Worm (Caenorhabditis elegans): ENCODE results near the gene Y55F3AM.21.

The Y55F3AM.21 gene

DNA sequence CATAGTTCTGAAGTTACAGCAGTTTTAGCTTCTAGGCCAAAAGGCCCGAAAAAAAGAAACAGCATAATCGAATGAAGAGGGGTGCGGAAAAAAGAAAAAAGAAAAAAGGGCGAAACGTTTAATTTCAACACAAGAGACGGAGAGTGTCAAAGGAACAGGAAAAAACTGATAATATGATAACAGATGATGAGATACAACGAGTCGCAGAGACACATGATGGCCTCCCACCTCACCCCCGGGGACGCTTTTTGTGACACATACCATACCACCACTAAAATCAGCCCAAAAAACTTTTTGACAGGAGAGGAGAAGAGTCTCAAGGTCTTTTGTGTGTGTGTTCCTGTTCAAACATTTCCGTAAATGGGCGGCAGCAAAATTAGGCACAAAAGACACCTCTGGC, 16.4 kb downstream of the Y55F3AM.21 start (continued):
- no peak for TF ChIP-seq madf-9 (GFP tag; conservative IDR thresholded peaks at IDR 0.05)
- no peak for TF ChIP-seq unc-39 (tag; optimal IDR thresholded peaks at IDR 0.05)
- peak; percentile 54 for TF ChIP-seq pqm-1 (tag; optimal IDR thresholded peaks at IDR 0.05)
- TF ChIP-seq T26A8.4 (GFP tag; IDR thresholded peaks at IDR 0.05), result no peak
- no peak for TF ChIP-seq lin-15B (tag; optimal IDR thresholded peaks at IDR 0.05)
- no peak for TF ChIP-seq zag-1 (tag; optimal IDR thresholded peaks at IDR 0.05)
- TF ChIP-seq egl-43 (GFP tag; IDR thresholded peaks at IDR 0.05), result no peak
- no peak for TF ChIP-seq ceh-20 (GFP tag; IDR thresholded peaks at IDR 0.05)
- TF ChIP-seq ztf-7 (tag; optimal IDR thresholded peaks at IDR 0.05), result no peak
- TF ChIP-seq lin-38 (GFP tag; IDR thresholded peaks at IDR 0.05), result no peak
- no peak for TF ChIP-seq set-16 (GFP tag; IDR thresholded peaks at IDR 0.05)
- TF ChIP-seq cey-2 (tag; optimal IDR thresholded peaks at IDR 0.05; ENCODE audit: borderline replicate concordance, insufficient read depth), result no peak

ce11 chrIV:1029939-1030338, 21.5 kb downstream of the Y55F3AM.21 start, which contains the start of gene abhd-14:
abhd-14 (minus strand) TSS chrIV:1030039.
- TF ChIP-seq zip-2 (tag; optimal IDR thresholded peaks at IDR 0.05) (no peak), mdl-1 (tag; optimal IDR thresholded peaks at IDR 0.05) (no peak), saeg-2 (GFP tag; IDR thresholded peaks at IDR 0.05) (no peak)

DNA sequence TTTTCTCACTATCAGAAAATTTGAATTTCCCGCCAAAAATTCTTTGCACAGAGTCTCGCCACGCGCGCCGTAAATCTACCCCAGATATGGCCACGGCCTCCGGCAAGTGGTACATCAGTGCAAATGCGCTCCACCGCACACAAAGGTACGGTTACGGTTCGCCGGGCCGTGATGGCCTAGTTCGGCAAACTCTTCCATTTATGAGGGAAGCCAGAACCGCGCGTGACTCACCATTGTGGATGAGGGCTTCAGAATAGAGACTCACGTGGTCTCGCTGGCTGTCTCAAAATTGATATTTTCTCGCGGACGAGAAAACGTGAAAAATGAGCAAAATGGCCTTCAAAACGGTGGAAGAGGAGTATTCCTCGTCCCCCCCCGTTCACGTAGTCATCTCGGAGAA, 31.7 kb downstream of the Y55F3AM.21 start:
- TF ChIP-seq dpl-1 (GFP tag; optimal IDR thresholded peaks at IDR 0.05) (no peak), fos-1 (tag; optimal IDR thresholded peaks at IDR 0.05) (no peak), tra-1 (GFP tag; IDR thresholded peaks at IDR 0.05) (no peak), set-16 (GFP tag; IDR thresholded peaks at IDR 0.05) (peak; percentile 19; the same call in 1 of the 2 replicates), ceh-20 (GFP tag; IDR thresholded peaks at IDR 0.05) (no peak), snpc-4 (tag; optimal IDR thresholded peaks at IDR 0.05) (no peak), zip-11 (GFP tag; IDR thresholded peaks at IDR 0.05) (no peak), ceh-62 (tag; optimal IDR thresholded peaks at IDR 0.05) (no peak), lin-38 (GFP tag; IDR thresholded peaks at IDR 0.05) (peak; percentile 50), unc-130 (GFP tag; optimal IDR thresholded peaks at IDR 0.05) (no peak), madf-5 (GFP tag; IDR thresholded peaks at IDR 0.05) (no peak), daf-19 (GFP tag; conservative IDR thresholded peaks at IDR 0.05) (no peak), mep-1 (tag; optimal IDR thresholded peaks at IDR 0.05) (no peak), skn-1 (tag; optimal IDR thresholded peaks at IDR 0.05) (no peak), dve-1 (tag; optimal IDR thresholded peaks at IDR 0.05; ENCODE audit: insufficient read depth) (no peak), D1046.2 (GFP tag; IDR thresholded peaks at IDR 0.05) (0 out of 2 replicates have a peak, but pooled peaks have one; percentile 61), nhr-28 (tag; optimal IDR thresholded peaks at IDR 0.05) (no peak), ztf-11 (tag; optimal IDR thresholded peaks at IDR 0.05) (no peak), ztf-7 (tag; optimal IDR thresholded peaks at IDR 0.05) (no peak), F26F4.8 (GFP tag; conservative IDR thresholded peaks at IDR 0.05) (no peak), egl-43 (GFP tag; IDR thresholded peaks at IDR 0.05) (0 out of 2 replicates have a peak, but pooled peaks have one; percentile 44)

DNA sequence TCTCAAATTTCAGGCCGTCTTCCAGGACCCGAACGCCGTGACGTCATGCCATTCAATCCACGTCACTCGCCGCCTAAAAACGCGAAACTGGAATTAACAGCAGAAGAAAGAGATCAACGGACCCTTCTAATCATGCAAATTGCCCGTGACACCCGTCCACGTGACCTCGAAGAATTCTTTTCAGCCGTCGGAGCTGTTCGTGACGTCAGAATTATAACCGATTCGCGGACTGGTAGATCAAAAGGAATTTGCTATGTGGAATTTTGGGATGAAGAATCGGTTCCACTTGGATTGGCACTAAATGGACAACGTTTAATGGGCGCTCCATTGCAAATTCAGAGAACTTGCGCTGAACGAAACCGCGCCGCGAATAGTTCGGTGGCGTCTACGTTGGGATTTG, 36.1 kb downstream of the Y55F3AM.21 start:
- TF ChIP-seq lin-15B (tag; optimal IDR thresholded peaks at IDR 0.05) (no peak), jun-1 (tag; optimal IDR thresholded peaks at IDR 0.05) (no peak), unc-62 (GFP tag; optimal IDR thresholded peaks at IDR 0.05 in 1 of 2) (peak in 1 of 2 experiments; percentile 94), unc-62 (tag; optimal IDR thresholded peaks at IDR 0.05) (no peak)

DNA sequence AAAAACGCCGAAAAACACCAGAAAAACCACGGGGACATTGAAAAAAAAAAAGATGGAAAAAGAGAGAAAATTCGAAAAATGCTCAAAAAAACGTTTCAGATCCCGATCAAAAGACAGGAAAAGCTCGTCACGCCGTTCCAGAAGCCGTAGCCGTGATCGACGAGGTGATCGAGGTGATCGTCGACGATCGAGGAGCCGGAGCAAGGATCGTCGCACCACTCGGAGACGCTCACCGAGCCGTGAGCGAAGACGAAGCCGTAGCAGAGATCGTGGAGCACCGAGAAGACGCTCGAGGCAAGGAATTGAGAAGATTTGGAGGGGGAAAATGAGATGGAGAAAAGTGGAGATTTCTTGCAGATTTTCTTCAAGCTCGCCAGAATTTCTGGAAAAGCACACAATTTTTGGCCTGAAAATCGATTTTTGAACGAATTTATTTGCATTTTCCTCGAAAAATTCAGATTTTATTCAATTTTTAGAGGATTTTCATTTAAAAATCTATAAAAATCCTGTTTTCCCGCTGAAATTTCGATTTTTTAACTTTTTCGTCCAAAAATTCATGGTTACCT, 38.2 kb downstream of the Y55F3AM.21 start:
- no peak for TF ChIP-seq ceh-82 (tag; optimal IDR thresholded peaks at IDR 0.05)
- no peak for TF ChIP-seq Y105C5A.15 (GFP tag; IDR thresholded peaks at IDR 0.05)
- no peak for TF ChIP-seq unc-130 (GFP tag; optimal IDR thresholded peaks at IDR 0.05)
- no peak for TF ChIP-seq ceh-62 (tag; optimal IDR thresholded peaks at IDR 0.05)
- no peak for TF ChIP-seq dmd-8 (GFP tag; IDR thresholded peaks at IDR 0.05)
- TF ChIP-seq ces-1 (GFP tag; optimal IDR thresholded peaks at IDR 0.05), result no peak
- no peak for TF ChIP-seq nhr-10 (tag; optimal IDR thresholded peaks at IDR 0.05)
- peak; percentile 13 for TF ChIP-seq mes-2 (tag; optimal IDR thresholded peaks at IDR 0.05; ENCODE audit: poor library complexity, severe bottlenecking)
- TF ChIP-seq duxl-1 (tag; optimal IDR thresholded peaks at IDR 0.05; ENCODE audit: poor library complexity), result no peak
- TF ChIP-seq egl-43 (GFP tag; IDR thresholded peaks at IDR 0.05), result no peak
- TF ChIP-seq aly-2 (tag; optimal IDR thresholded peaks at IDR 0.05), result no peak
- no peak for TF ChIP-seq lin-29 (GFP tag; IDR thresholded peaks at IDR 0.05)
- no peak for TF ChIP-seq jun-1 (tag; optimal IDR thresholded peaks at IDR 0.05)
- no peak for TF ChIP-seq fkh-10 (GFP tag; optimal IDR thresholded peaks at IDR 0.05)
- no peak for TF ChIP-seq tra-1 (GFP tag; IDR thresholded peaks at IDR 0.05)
- TF ChIP-seq ama-1 (optimal IDR thresholded peaks at IDR 0.05), result no peak
- peak; percentile 88 for TF ChIP-seq set-16 (GFP tag; IDR thresholded peaks at IDR 0.05)
- no peak for TF ChIP-seq lin-13 (GFP tag; optimal IDR thresholded peaks at IDR 0.05)

Data from whole organism, L4 larva.